Fruit fly (Drosophila melanogaster) whole organism, pupa: ENCODE data around the gene btd.

ENCODE experiments used
- CG10348 ChIP-seq: fragments of 200-800 bp; sonication (Bioruptor generic); IDR thresholded peaks from 2 replicates; pipeline ENCODE4 v1.3.6; 2022; ENCODE audit warnings: missing biosample characterization, missing genetic modification characterization
- CG12605 ChIP-seq: fragments of 200-800 bp; sonication (Bioruptor generic); IDR thresholded peaks from 2 replicates; pipeline ENCODE4 v1.3.6; 2022; ENCODE audit warnings: missing biosample characterization, missing genetic modification characterization
- CG13204 ChIP-seq: fragments of 200-800 bp; sonication (Bioruptor generic); optimal IDR thresholded peaks from 2 replicates; lab custom pipeline; 2018; ENCODE audit warnings: missing biosample characterization, mild to moderate bottlenecking, missing genetic modification characterization, moderate library complexity
- CG14655 ChIP-seq: fragments of 200-800 bp; sonication (Bioruptor generic); optimal IDR thresholded peaks from 3 replicates; lab custom pipeline; 2017; ENCODE audit warnings: mild to moderate bottlenecking, missing biosample characterization, missing genetic modification reagents, missing genetic modification characterization
- CG15710 ChIP-seq: fragments of 200-800 bp; sonication (Bioruptor generic); optimal IDR thresholded peaks from 2 replicates; lab custom pipeline; 2018; ENCODE audit warnings: missing biosample characterization, mild to moderate bottlenecking, missing genetic modification characterization, moderate library complexity
- CG17806 ChIP-seq: fragments of 200-800 bp; sonication (Bioruptor generic); optimal IDR thresholded peaks from 2 replicates; lab custom pipeline; 2018; ENCODE audit warnings: missing biosample characterization, mild to moderate bottlenecking, missing genetic modification characterization, moderate library complexity
- CG32121 ChIP-seq: fragments of 200-800 bp; sonication (Bioruptor generic); IDR thresholded peaks from 2 replicates; pipeline ENCODE4 v1.3.6; 2022; ENCODE audit warnings: missing biosample characterization, missing genetic modification characterization
- CG34367 ChIP-seq: fragments of 200-800 bp; sonication (Bioruptor generic); optimal IDR thresholded peaks from 2 replicates; lab custom pipeline; 2018; ENCODE audit warnings: missing biosample characterization, mild to moderate bottlenecking, missing genetic modification characterization
- CG4496 ChIP-seq: fragments of 200-800 bp; sonication (Bioruptor generic); IDR thresholded peaks from 3 replicates; pipeline ENCODE4 v1.3.6; 2022; ENCODE audit warnings: missing biosample characterization, missing genetic modification characterization
- CG8159 ChIP-seq: fragments of 200-800 bp; sonication (Bioruptor generic); optimal IDR thresholded peaks from 3 replicates; lab custom pipeline; 2018; ENCODE audit warnings: missing biosample characterization, mild to moderate bottlenecking, missing genetic modification characterization, moderate library complexity
- CG8301 ChIP-seq: fragments of 200-800 bp; sonication (Bioruptor generic); optimal IDR thresholded peaks from 2 replicates; lab custom pipeline; 2018; ENCODE audit warnings: missing biosample characterization, mild to moderate bottlenecking, missing genetic modification characterization
- CG9948 ChIP-seq: fragments of 200-800 bp; sonication (Bioruptor generic); optimal IDR thresholded peaks from 2 replicates; lab custom pipeline; 2018; ENCODE audit warnings: missing biosample characterization, mild to moderate bottlenecking, missing genetic modification characterization, moderate library complexity
- D1 ChIP-seq: fragments of 200-800 bp; sonication (Bioruptor generic); optimal IDR thresholded peaks from 2 replicates; lab custom pipeline; 2018; ENCODE audit warnings: missing biosample characterization, mild to moderate bottlenecking, missing genetic modification characterization, moderate library complexity
- EcR ChIP-seq: fragments of 200-800 bp; sonication (Bioruptor generic); optimal IDR thresholded peaks from 3 replicates; lab custom pipeline; 2019; ENCODE audit warnings: missing biosample characterization, missing genetic modification characterization, mild to moderate bottlenecking, moderate library complexity, missing genetic modification reagents
- Ets98B ChIP-seq: fragments of 200-800 bp; sonication (Bioruptor generic); IDR thresholded peaks from 2 replicates; pipeline ENCODE4 v1.3.6; 2022; ENCODE audit warnings: missing biosample characterization, missing genetic modification characterization
- Pif1A ChIP-seq: fragments of 200-800 bp; sonication (Bioruptor generic); optimal IDR thresholded peaks from 3 replicates; lab custom pipeline; 2016; ENCODE audit warnings: missing biosample characterization, missing genetic modification characterization
- Pif1B ChIP-seq: fragments of 200-800 bp; sonication (Bioruptor generic); optimal IDR thresholded peaks from 3 replicates; lab custom pipeline; 2016; ENCODE audit warnings: missing biosample characterization, missing genetic modification characterization
- Snoo ChIP-seq: fragments of 200-800 bp; sonication (Bioruptor generic); optimal IDR thresholded peaks from 3 replicates; lab custom pipeline; 2017; ENCODE audit warnings: missing biosample characterization, mild to moderate bottlenecking, missing genetic modification characterization, inconsistent platforms
- fd96Ca ChIP-seq: fragments of 200-800 bp; sonication (Bioruptor generic); IDR thresholded peaks from 3 replicates; pipeline ENCODE4 v1.3.6; 2022; ENCODE audit warnings: missing biosample characterization, missing genetic modification characterization
- gl ChIP-seq: fragments of 200-800 bp; sonication (Bioruptor generic); optimal IDR thresholded peaks from 2 replicates; lab custom pipeline; 2018; ENCODE audit warnings: missing biosample characterization, mild to moderate bottlenecking, missing genetic modification characterization
- rn ChIP-seq: fragments of 200-800 bp; sonication (Bioruptor generic); IDR thresholded peaks from 2 replicates; pipeline ENCODE4 v1.3.6; 2022; ENCODE audit warnings: missing biosample characterization, missing genetic modification characterization

btd gene

dm6 chrX:9655989-9656713 is 37.8 kb upstream of the btd start:
- TF ChIP-seq gl (tag; lab: Kevin White, UChicago) (no peak), CG13204 (GFP tag; lab: Kevin White, UChicago) (no peak), Snoo (peak; percentile 32), CG34367 (tag; lab: Kevin White, UChicago) (peak; percentile 45), CG8301 (no peak), CG9948 (tag; lab: Kevin White, UChicago) (peak; percentile 55), CG8159 (tag; lab: Kevin White, UChicago) (peak; percentile 81), CG4496 (no peak), rn (no peak), CG12605 (GFP tag; lab: Robert Waterston, UW) (no peak; the same call in 1 of the 2 replicates), Pif1B (GFP tag; lab: Kevin White, UChicago) (no peak), Pif1A (GFP tag; lab: Kevin White, UChicago) (peak; percentile 58), Ets98B (GFP tag; lab: Robert Waterston, UW) (no peak), CG14655 (GFP tag; lab: Kevin White, UChicago) (peak; percentile 34), EcR (GFP tag; lab: Kevin White, UChicago) (peak; percentile 92), CG17806 (peak; percentile 60), CG32121 (GFP tag; lab: Robert Waterston, UW) (no peak), CG15710 (peak; percentile 76), D1 (tag; lab: Kevin White, UChicago) (peak; percentile 30), CG10348 (GFP tag; lab: Robert Waterston, UW) (no peak), fd96Ca (GFP tag; lab: Robert Waterston, UW) (no peak)

dm6 chrX:9658095-9658838 is 35.7 kb upstream of the btd start:
- peak; percentile 4 for TF ChIP-seq Pif1A (GFP tag; lab: Kevin White, UChicago)
- TF ChIP-seq CG10348 (GFP tag; lab: Robert Waterston, UW): no peak
- no peak for TF ChIP-seq CG8159 (tag; lab: Kevin White, UChicago)
- no peak for TF ChIP-seq CG34367 (tag; lab: Kevin White, UChicago)
- TF ChIP-seq Snoo: peak; percentile 3
- no peak for TF ChIP-seq CG15710
- TF ChIP-seq CG14655 (GFP tag; lab: Kevin White, UChicago): no peak
- no peak for TF ChIP-seq CG8301
- peak; percentile 48; the same call in 1 of the 3 replicates for TF ChIP-seq CG4496
- TF ChIP-seq CG17806: no peak
- TF ChIP-seq rn: no peak
- TF ChIP-seq Pif1B (GFP tag; lab: Kevin White, UChicago): no peak
- peak; percentile 31; the same call in 1 of the 2 replicates for TF ChIP-seq CG32121 (GFP tag; lab: Robert Waterston, UW)
- TF ChIP-seq EcR (GFP tag; lab: Kevin White, UChicago): peak; percentile 63
- TF ChIP-seq D1 (tag; lab: Kevin White, UChicago): no peak
- TF ChIP-seq Ets98B (GFP tag; lab: Robert Waterston, UW): no peak; the same call in 1 of the 2 replicates
- no peak for TF ChIP-seq CG9948 (tag; lab: Kevin White, UChicago)
- TF ChIP-seq fd96Ca (GFP tag; lab: Robert Waterston, UW): peak; percentile 52; the same call in 1 of the 3 replicates
- peak; percentile 17 for TF ChIP-seq CG13204 (GFP tag; lab: Kevin White, UChicago)
- peak; percentile 19; the same call in 1 of the 2 replicates for TF ChIP-seq CG12605 (GFP tag; lab: Robert Waterston, UW)
- no peak for TF ChIP-seq gl (tag; lab: Kevin White, UChicago)

dm6 chrX:9658865-9659339 is 35.1 kb upstream of the btd start, which contains the start of gene Ptpmeg2:
TSS of gene Ptpmeg2 (minus strand) at chrX:9659145.
- TF ChIP-seq fd96Ca (GFP tag; lab: Robert Waterston, UW): no peak
- peak; percentile 8 for TF ChIP-seq Pif1A (GFP tag; lab: Kevin White, UChicago)
- TF ChIP-seq CG14655 (GFP tag; lab: Kevin White, UChicago): peak; percentile 0
- TF ChIP-seq CG4496: peak; percentile 55; the same call in 1 of the 3 replicates
- no peak for TF ChIP-seq CG9948 (tag; lab: Kevin White, UChicago)
- TF ChIP-seq CG8159 (tag; lab: Kevin White, UChicago): peak; percentile 15
- no peak for TF ChIP-seq Pif1B (GFP tag; lab: Kevin White, UChicago)
- peak; percentile 5 for TF ChIP-seq CG15710
- peak; percentile 22 for TF ChIP-seq CG17806
- TF ChIP-seq CG13204 (GFP tag; lab: Kevin White, UChicago): no peak
- TF ChIP-seq Snoo: peak; percentile 9
- TF ChIP-seq Ets98B (GFP tag; lab: Robert Waterston, UW): peak; percentile 24; the same call in 1 of the 2 replicates

- TF ChIP-seq Ets98B (GFP tag; lab: Robert Waterston, UW): no peak
- no peak for TF ChIP-seq CG17806
- TF ChIP-seq CG12605 (GFP tag; lab: Robert Waterston, UW): no peak
Measured at dm6 chrX:9661491-9661890, 32.5 kb upstream of the btd start.

dm6 chrX:9662797-9663316 is 31.1 kb upstream of the btd start, which contains the start of gene CG3106:
TSS of gene CG3106 (minus strand) at chrX:9662903.
- TF ChIP-seq gl (tag; lab: Kevin White, UChicago): no peak
- TF ChIP-seq CG12605 (GFP tag; lab: Robert Waterston, UW): no peak
- no peak for TF ChIP-seq CG14655 (GFP tag; lab: Kevin White, UChicago)
- TF ChIP-seq EcR (GFP tag; lab: Kevin White, UChicago): no peak
- no peak for TF ChIP-seq CG10348 (GFP tag; lab: Robert Waterston, UW)
- no peak for TF ChIP-seq Snoo
- no peak for TF ChIP-seq CG15710
- TF ChIP-seq CG32121 (GFP tag; lab: Robert Waterston, UW): no peak
- TF ChIP-seq CG8301: no peak
- no peak for TF ChIP-seq CG8159 (tag; lab: Kevin White, UChicago)
- no peak for TF ChIP-seq CG13204 (GFP tag; lab: Kevin White, UChicago)
- TF ChIP-seq rn: no peak
- no peak for TF ChIP-seq Ets98B (GFP tag; lab: Robert Waterston, UW)
- no peak for TF ChIP-seq Pif1B (GFP tag; lab: Kevin White, UChicago)
- TF ChIP-seq CG9948 (tag; lab: Kevin White, UChicago): no peak
- no peak for TF ChIP-seq CG17806
- TF ChIP-seq D1 (tag; lab: Kevin White, UChicago): no peak
- no peak for TF ChIP-seq fd96Ca (GFP tag; lab: Robert Waterston, UW)
